Fruit fly (Drosophila melanogaster): ENCODE data around the gene CG33253.

CG33253 gene

DNA sequence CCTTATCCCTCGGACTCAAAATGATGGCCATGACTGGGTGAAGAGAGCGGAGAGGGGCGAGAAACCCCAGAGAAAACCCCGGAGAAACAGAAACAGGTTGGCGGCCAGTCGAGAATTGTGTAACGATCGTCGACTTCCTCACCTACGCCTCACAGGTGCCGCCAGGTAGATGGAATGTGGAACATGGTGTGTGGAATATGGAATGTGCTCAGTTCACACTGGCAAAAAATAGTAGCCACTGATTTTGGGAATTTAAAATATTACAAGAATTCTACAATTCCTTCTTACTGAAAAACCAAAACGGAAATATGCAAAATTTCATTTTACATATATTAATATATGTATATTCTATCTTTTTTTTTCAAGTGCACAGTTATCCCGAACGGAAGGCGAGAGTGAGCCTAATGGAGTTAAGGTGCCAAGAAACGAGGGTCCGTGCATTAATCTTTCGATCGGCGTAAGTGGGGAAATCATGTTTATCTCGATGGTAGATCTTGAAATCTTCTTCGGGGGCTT, 27.2 kb upstream of the CG33253 start (continued):
- peak; percentile 60 for TF ChIP-seq CG9437 (GFP tag; optimal IDR thresholded peaks at IDR 0.05)
- TF ChIP-seq CG31441 (GFP tag; IDR thresholded peaks at IDR 0.05): peak; percentile 91
- TF ChIP-seq CG18476 (GFP tag; optimal IDR thresholded peaks at IDR 0.05): peak; percentile 61
- no peak for TF ChIP-seq CG34376 (GFP tag; optimal IDR thresholded peaks at IDR 0.05)
- TF ChIP-seq sens-2 (GFP tag; IDR thresholded peaks at IDR 0.05): peak; percentile 67
- no peak for TF ChIP-seq repo (GFP tag; optimal IDR thresholded peaks at IDR 0.05)
- peak; percentile 68 for TF ChIP-seq peb (GFP tag; IDR thresholded peaks at IDR 0.05)
- TF ChIP-seq CG30431 (GFP tag; optimal IDR thresholded peaks at IDR 0.05): peak; percentile 81
- peak; percentile 90 for TF ChIP-seq Spps (tag; optimal IDR thresholded peaks at IDR 0.05)
- TF ChIP-seq NFAT (GFP tag; IDR thresholded peaks at IDR 0.05): peak; percentile 68
- TF ChIP-seq cas (GFP tag; IDR thresholded peaks at IDR 0.05): peak; percentile 34; the same call in 1 of the 2 replicates
- no peak for TF ChIP-seq CG1792 (GFP tag; optimal IDR thresholded peaks at IDR 0.05)
- TF ChIP-seq CG16815 (GFP tag; optimal IDR thresholded peaks at IDR 0.05): peak; percentile 90
- no peak for TF ChIP-seq CHES-1-like (GFP tag; optimal IDR thresholded peaks at IDR 0.05)
- TF ChIP-seq Mes4 (GFP tag; optimal IDR thresholded peaks at IDR 0.05): no peak
- peak; percentile 51; the same call in 1 of the 3 replicates for TF ChIP-seq CG7357 (GFP tag; IDR thresholded peaks at IDR 0.05)
- TF ChIP-seq CG15011 (GFP tag; optimal IDR thresholded peaks at IDR 0.05): peak; percentile 63
- peak; percentile 68 for TF ChIP-seq Hmr (GFP tag; optimal IDR thresholded peaks at IDR 0.05)
- peak; percentile 54; the same call in 1 of the 2 replicates for TF ChIP-seq gsb (GFP tag; IDR thresholded peaks at IDR 0.05)
- TF ChIP-seq luna (GFP tag; optimal IDR thresholded peaks at IDR 0.05): no peak
- TF ChIP-seq Doc2 (GFP tag; IDR thresholded peaks at IDR 0.05): no peak
- TF ChIP-seq CG10543 (GFP tag; optimal IDR thresholded peaks at IDR 0.05): no peak
- no peak for TF ChIP-seq Dref (GFP tag; IDR thresholded peaks at IDR 0.05)
- TF ChIP-seq CG8388 (GFP tag; optimal IDR thresholded peaks at IDR 0.05): peak; percentile 82
- TF ChIP-seq sna (GFP tag; IDR thresholded peaks at IDR 0.05; ENCODE audit: partially characterized antibody): no peak
- TF ChIP-seq CG13624 (GFP tag; optimal IDR thresholded peaks at IDR 0.05): no peak
- TF ChIP-seq seq (GFP tag; IDR thresholded peaks at IDR 0.05): no peak
- TF ChIP-seq CG2875 (GFP tag; optimal IDR thresholded peaks at IDR 0.05): peak; percentile 82
- TF ChIP-seq CoRest (tag; optimal IDR thresholded peaks at IDR 0.05): peak; percentile 85
- peak; percentile 34 for TF ChIP-seq slou (GFP tag; optimal IDR thresholded peaks at IDR 0.05)
- TF ChIP-seq CG4854 (GFP tag; optimal IDR thresholded peaks at IDR 0.05): peak; percentile 24
- TF ChIP-seq mirr (GFP tag; optimal IDR thresholded peaks at IDR 0.05): no peak
- TF ChIP-seq tin (GFP tag; optimal IDR thresholded peaks at IDR 0.05): peak; percentile 82
- TF ChIP-seq CG12769 (tag; optimal IDR thresholded peaks at IDR 0.05): peak; percentile 20
- no peak for TF ChIP-seq Kr (GFP tag; optimal IDR thresholded peaks at IDR 0.05)
- TF ChIP-seq CG2120 (GFP tag; optimal IDR thresholded peaks at IDR 0.05): peak; percentile 52
- TF ChIP-seq bowl (GFP tag; IDR thresholded peaks at IDR 0.05): no peak
- peak; percentile 43 for TF ChIP-seq cato (GFP tag; optimal IDR thresholded peaks at IDR 0.05; ENCODE audit: borderline replicate concordance)
- peak; percentile 75 for TF ChIP-seq tgo (GFP tag; IDR thresholded peaks at IDR 0.05)
- TF ChIP-seq NC2α (GFP tag; optimal IDR thresholded peaks at IDR 0.05): no peak
- TF ChIP-seq CG10267 (tag; optimal IDR thresholded peaks at IDR 0.05): peak; percentile 87
- TF ChIP-seq esg (GFP tag; conservative IDR thresholded peaks at IDR 0.05): peak; percentile 66
- TF ChIP-seq Fer2 (tag; optimal IDR thresholded peaks at IDR 0.05): peak; percentile 48
- peak; percentile 78 for TF ChIP-seq bcd (GFP tag; optimal IDR thresholded peaks at IDR 0.05)
- TF ChIP-seq nmo (GFP tag; optimal IDR thresholded peaks at IDR 0.05): peak; percentile 88
- TF ChIP-seq slp2 (GFP tag; optimal IDR thresholded peaks at IDR 0.05): peak; percentile 2
- peak; percentile 65 for TF ChIP-seq Taf1 (GFP tag; IDR thresholded peaks at IDR 0.05)
- peak; percentile 82 for TF ChIP-seq lab (GFP tag; optimal IDR thresholded peaks at IDR 0.05)
- TF ChIP-seq CG17361 (GFP tag; IDR thresholded peaks at IDR 0.05): peak; percentile 84
- TF ChIP-seq gem (tag; optimal IDR thresholded peaks at IDR 0.05): peak; percentile 93
- TF ChIP-seq ara (GFP tag; IDR thresholded peaks at IDR 0.05): peak; percentile 92

Measured in whole organism, embryonic.